Worm (Caenorhabditis elegans) whole organism, young adult: Measurements from ENCODE around the gene set-2.

Source experiments
- K12H6.12 ChIP-seq: fragments of 200-800 bp; sonication (Bioruptor generic); optimal IDR thresholded peaks from 2 replicates; lab custom pipeline; 2018; ENCODE audit warnings: mild to moderate bottlenecking, missing genetic modification characterization, missing compliant biosample characterization
- lin-35 ChIP-seq, 3 experiments: fragments of 150-350 bp in 2 of 3; sonication (generic microtip) in 1 of 3; optimal IDR thresholded peaks; 2 replicates each; lab custom pipeline; 2014 to 2018; ENCODE audit warnings: missing biosample characterization in 3 of 3, missing genetic modification characterization in 3 of 3, missing genetic modification reagents in 3 of 3
- madf-8 ChIP-seq: fragments of 200-800 bp; sonication (Bioruptor generic); conservative IDR thresholded peaks from 2 replicates; pipeline ENCODE4 v1.3.6; 2022; ENCODE audit warnings: missing genetic modification reagents, missing genetic modification characterization, missing compliant biosample characterization
- repo-1 ChIP-seq: sonication (generic microtip); optimal IDR thresholded peaks from 2 replicates; lab custom pipeline; 2017; ENCODE audit warnings: mild to moderate bottlenecking, missing genetic modification characterization, missing compliant biosample characterization
- somi-1 ChIP-seq: fragments of 200-800 bp; sonication (Bioruptor generic); optimal IDR thresholded peaks from 2 replicates; lab custom pipeline; 2018; ENCODE audit warnings: mild to moderate bottlenecking, missing genetic modification characterization, missing compliant biosample characterization

- TF ChIP-seq somi-1 (GFP tag; lab: Kevin White, UChicago) (no peak), lin-35 (GFP tag; optimal IDR thresholded peaks at IDR 0.05; lab: Kevin White, UChicago) (no peak), madf-8 (GFP tag; lab: Robert Waterston, UW) (no peak), K12H6.12 (tag; lab: Kevin White, UChicago) (no peak), repo-1 (tag; lab: Kevin White, UChicago) (no peak)
Measured at ce11 chrIII:4924134-4924533, 5.9 kb downstream of the set-2 start.
